Worm (Caenorhabditis elegans) whole organism, early embryonic: ENCODE measurements around the gene fbxb-87.

Experiments used
- F13C5.2 ChIP-seq: sonication (generic microtip); optimal IDR thresholded peaks from 2 replicates; lab custom pipeline; 2017; ENCODE audit warnings: mild to moderate bottlenecking, missing genetic modification characterization, inconsistent platforms, missing compliant biosample characterization
- aly-1 ChIP-seq: sonication (generic microtip); optimal IDR thresholded peaks from 2 replicates; lab custom pipeline; 2016; ENCODE audit warnings: missing genetic modification characterization, missing compliant biosample characterization
- ama-1 ChIP-seq: fragments of 150-350 bp; optimal IDR thresholded peaks from 2 replicates; lab custom pipeline; 2014
- ceh-36 ChIP-seq: sonication (generic microtip); optimal IDR thresholded peaks from 2 replicates; lab custom pipeline; 2016; ENCODE audit warnings: missing genetic modification characterization, inconsistent platforms, missing compliant biosample characterization
- flt-1 ChIP-seq: fragments of 200-800 bp; sonication (Bioruptor generic); IDR thresholded peaks from 2 replicates; pipeline ENCODE4 v1.3.6; 2022; ENCODE audit warnings: missing genetic modification characterization, missing compliant biosample characterization
- hmbx-1 ChIP-seq: sonication (generic microtip); optimal IDR thresholded peaks from 2 replicates; lab custom pipeline; 2016; ENCODE audit warnings: mild to moderate bottlenecking, missing genetic modification characterization, missing compliant biosample characterization
- hnd-1 ChIP-seq: sonication (generic microtip); optimal IDR thresholded peaks from 2 replicates; lab custom pipeline; 2016; ENCODE audit warnings: missing genetic modification characterization, missing compliant biosample characterization
- pes-1 ChIP-seq: fragments of 200-800 bp; sonication (Bioruptor generic); IDR thresholded peaks from 2 replicates; pipeline ENCODE4 v1.3.6; 2022; ENCODE audit warnings: missing genetic modification reagents, missing genetic modification characterization, missing compliant biosample characterization
- scrt-1 ChIP-seq: fragments of 200-800 bp; sonication (Bioruptor generic); IDR thresholded peaks from 2 replicates; pipeline ENCODE4 v1.3.6; 2022; ENCODE audit warnings: missing genetic modification characterization, missing compliant biosample characterization
- tbx-11 ChIP-seq: fragments of 200-800 bp; sonication (Bioruptor generic); IDR thresholded peaks from 2 replicates; pipeline ENCODE4 v1.3.6; 2022; ENCODE audit warnings: missing genetic modification characterization, missing compliant biosample characterization
- tbx-37 ChIP-seq: fragments of 200-800 bp; sonication (Bioruptor generic); conservative IDR thresholded peaks from 2 replicates; pipeline ENCODE4 v1.3.6; 2022; ENCODE audit warnings: missing genetic modification reagents, missing genetic modification characterization, missing compliant biosample characterization
- tra-4 ChIP-seq: sonication (generic microtip); optimal IDR thresholded peaks from 2 replicates; lab custom pipeline; 2017; ENCODE audit warnings: missing genetic modification characterization, missing compliant biosample characterization

DNA sequence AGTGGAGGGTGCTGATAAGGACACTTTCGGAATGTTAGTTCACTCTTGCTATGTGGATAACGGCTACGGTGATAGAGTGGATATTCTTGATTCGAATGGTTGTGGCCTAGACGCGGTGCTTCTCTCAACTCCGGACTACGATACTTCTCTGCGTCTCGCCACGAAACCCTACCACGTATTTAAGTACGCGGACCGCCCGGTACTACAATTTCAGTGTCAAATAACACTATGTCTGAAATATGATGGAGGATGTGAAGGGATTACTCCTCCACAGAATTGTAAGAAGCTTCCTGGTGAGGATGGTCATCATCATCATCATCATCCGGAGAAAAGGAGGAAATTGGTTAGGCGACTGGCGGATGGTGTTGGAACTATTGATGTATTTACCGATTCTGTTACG, 20.7 kb downstream of the fbxb-87 start:
- no peak for TF ChIP-seq hnd-1 (tag; lab: Kevin White, UChicago)
- no peak for TF ChIP-seq aly-1 (tag; lab: Kevin White, UChicago)
- TF ChIP-seq F13C5.2 (tag; lab: Kevin White, UChicago): no peak
- TF ChIP-seq hmbx-1 (tag; lab: Kevin White, UChicago): no peak
- TF ChIP-seq tra-4 (tag; lab: Kevin White, UChicago): no peak
- TF ChIP-seq ama-1 (lab: Kevin White, UChicago): no peak
- TF ChIP-seq tbx-11 (GFP tag; lab: Robert Waterston, UW): no peak
- no peak for TF ChIP-seq tbx-37
- TF ChIP-seq pes-1 (GFP tag; lab: Robert Waterston, UW): no peak
- no peak for TF ChIP-seq flt-1
- TF ChIP-seq ceh-36 (tag; lab: Kevin White, UChicago): no peak
- no peak for TF ChIP-seq scrt-1 (GFP tag; lab: Robert Waterston, UW)
